Worm (Caenorhabditis elegans) whole organism, early embryonic: ENCODE data around the gene F13H8.12.

Experiments
- B0310.2 ChIP-seq: sonication (generic microtip); optimal IDR thresholded peaks from 2 replicates; lab custom pipeline; 2016; ENCODE audit warnings: mild to moderate bottlenecking, missing genetic modification characterization, missing compliant biosample characterization
- F13C5.2 ChIP-seq: sonication (generic microtip); optimal IDR thresholded peaks from 2 replicates; lab custom pipeline; 2017; ENCODE audit warnings: mild to moderate bottlenecking, missing genetic modification characterization, inconsistent platforms, missing compliant biosample characterization
- aly-1 ChIP-seq: sonication (generic microtip); optimal IDR thresholded peaks from 2 replicates; lab custom pipeline; 2016; ENCODE audit warnings: missing genetic modification characterization, missing compliant biosample characterization
- ama-1 ChIP-seq: fragments of 150-350 bp; optimal IDR thresholded peaks from 2 replicates; lab custom pipeline; 2014
- ceh-13 ChIP-seq: fragments of 200-800 bp; sonication (Bioruptor generic); optimal IDR thresholded peaks from 2 replicates; lab custom pipeline; 2018; ENCODE audit warnings: mild to moderate bottlenecking, missing genetic modification characterization, missing compliant biosample characterization
- ets-7 ChIP-seq: sonication (generic microtip); optimal IDR thresholded peaks from 2 replicates; lab custom pipeline; 2016; ENCODE audit warnings: missing genotype, missing genetic modification characterization, missing compliant biosample characterization
- flt-1 ChIP-seq: fragments of 200-800 bp; sonication (Bioruptor generic); IDR thresholded peaks from 2 replicates; pipeline ENCODE4 v1.3.6; 2022; ENCODE audit warnings: missing genetic modification characterization, missing compliant biosample characterization
- hmbx-1 ChIP-seq: sonication (generic microtip); optimal IDR thresholded peaks from 2 replicates; lab custom pipeline; 2016; ENCODE audit warnings: mild to moderate bottlenecking, missing genetic modification characterization, missing compliant biosample characterization
- hmg-4 ChIP-seq: fragments of 200-800 bp; sonication (Bioruptor generic); optimal IDR thresholded peaks from 2 replicates; lab custom pipeline; 2018; ENCODE audit warnings: mild to moderate bottlenecking, missing genetic modification characterization, missing compliant biosample characterization
- hnd-1 ChIP-seq: sonication (generic microtip); optimal IDR thresholded peaks from 2 replicates; lab custom pipeline; 2016; ENCODE audit warnings: missing genetic modification characterization, missing compliant biosample characterization
- pes-1 ChIP-seq: fragments of 200-800 bp; sonication (Bioruptor generic); IDR thresholded peaks from 2 replicates; pipeline ENCODE4 v1.3.6; 2022; ENCODE audit warnings: missing genetic modification reagents, missing genetic modification characterization, missing compliant biosample characterization
- tbx-11 ChIP-seq: fragments of 200-800 bp; sonication (Bioruptor generic); IDR thresholded peaks from 2 replicates; pipeline ENCODE4 v1.3.6; 2022; ENCODE audit warnings: missing genetic modification characterization, missing compliant biosample characterization
- tra-4 ChIP-seq: sonication (generic microtip); optimal IDR thresholded peaks from 2 replicates; lab custom pipeline; 2017; ENCODE audit warnings: missing genetic modification characterization, missing compliant biosample characterization

DNA sequence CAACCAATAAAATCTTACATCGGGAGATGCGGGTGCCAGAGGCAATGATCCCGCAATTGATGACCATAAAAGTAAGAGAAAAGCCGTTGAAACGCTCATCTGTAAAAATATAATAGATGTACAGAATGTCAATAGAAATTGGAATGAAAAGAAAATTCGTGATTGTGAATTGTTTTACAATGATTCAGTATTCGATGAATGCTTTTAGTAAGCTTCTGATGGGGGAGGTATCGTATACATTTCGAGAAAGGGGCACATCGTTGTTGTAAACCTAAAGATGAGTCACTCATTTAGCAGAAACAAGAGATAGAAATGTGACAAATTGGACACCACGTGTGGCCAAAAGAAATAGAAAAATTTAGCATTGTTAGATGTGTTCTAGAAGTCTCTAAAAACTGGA lies 39.8 kb upstream of the F13H8.12 start, which contains the start of gene C30B5.6:
- TF ChIP-seq ets-7 (tag; lab: Kevin White, UChicago) (no peak), hnd-1 (tag; lab: Kevin White, UChicago) (no peak), pes-1 (GFP tag; lab: Robert Waterston, UW) (no peak), aly-1 (tag; lab: Kevin White, UChicago) (no peak), hmbx-1 (tag; lab: Kevin White, UChicago) (no peak), ceh-13 (no peak), ama-1 (lab: Kevin White, UChicago) (no peak), tbx-11 (GFP tag; lab: Robert Waterston, UW) (no peak), B0310.2 (no peak), flt-1 (GFP tag; lab: Robert Waterston, UW) (no peak), F13C5.2 (no peak), tra-4 (tag; lab: Kevin White, UChicago) (no peak), hmg-4 (GFP tag; lab: Kevin White, UChicago) (no peak)
